Worm (Caenorhabditis elegans): Measurements from ENCODE around the gene nas-14.
A peak's percentile ranks its signal among the peaks of the same experiment; 100 is the strongest.

The nas-14 gene

ce11 chrIV:13149276-13149675, 21.1 kb upstream of the nas-14 start, which contains the start of gene nlp-79:
Gene nlp-79, plus strand, starts transcription at chrIV:13149576.
- TF ChIP-seq ets-5 (GFP tag; IDR thresholded peaks at IDR 0.05): no peak
- no peak for TF ChIP-seq blmp-1 (tag; optimal IDR thresholded peaks at IDR 0.05)
- TF ChIP-seq skn-1 (tag; optimal IDR thresholded peaks at IDR 0.05): no peak
- no peak for TF ChIP-seq mef-2 (tag; optimal IDR thresholded peaks at IDR 0.05)

DNA sequence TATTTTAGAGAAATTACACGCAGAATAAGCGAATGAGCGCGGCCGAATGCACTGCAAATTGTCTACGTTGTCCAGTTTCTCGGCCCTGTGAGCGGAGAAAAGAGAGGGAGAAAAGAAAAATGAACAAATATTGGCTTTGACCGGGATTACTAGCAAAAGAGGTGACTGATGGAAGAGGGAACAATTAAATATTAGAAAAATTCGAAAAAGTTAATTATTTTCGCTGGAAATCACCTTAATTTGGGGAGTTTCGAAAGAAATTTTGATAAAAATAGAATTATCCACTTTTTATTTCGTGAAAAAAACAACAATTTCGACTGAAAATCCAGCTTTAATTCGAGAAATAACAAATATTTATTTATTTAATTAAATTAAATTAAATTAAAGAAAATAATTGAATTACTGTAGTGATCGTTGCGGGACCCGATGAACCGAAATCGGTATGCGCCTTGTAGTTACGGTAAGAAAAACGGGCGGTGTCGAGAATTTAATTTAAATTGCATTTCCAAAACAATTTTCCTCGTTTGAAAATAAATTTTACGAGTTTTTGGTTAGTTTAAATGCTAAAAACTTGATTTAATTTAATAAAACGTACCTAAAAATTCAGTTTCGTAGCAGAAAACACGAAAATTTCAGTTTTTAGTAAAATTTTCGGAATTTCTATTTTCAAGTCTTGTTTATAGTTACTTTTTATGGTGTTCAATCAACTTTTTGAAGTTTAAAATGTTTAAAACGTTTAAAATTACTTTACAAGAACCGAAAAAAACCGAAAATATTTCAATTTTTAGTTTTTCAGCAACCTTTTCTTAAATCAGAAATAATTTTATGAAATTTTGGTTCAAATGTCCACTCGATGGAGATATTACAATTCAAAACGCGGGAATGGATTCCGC, 15.7 kb upstream of the nas-14 start, which contains the start of the genes crld-1 and msh-5:
crld-1 (minus strand) TSS at position 51 of the 893 bp plus-strand sequence.
msh-5 (plus strand) TSS at position 843 of the 893 bp plus-strand sequence.
- TF ChIP-seq mab-9 (GFP tag; IDR thresholded peaks at IDR 0.05) (no peak), nhr-85 (tag) (peak; percentile 24), efl-1 (optimal IDR thresholded peaks at IDR 0.05) (peak; percentile 29 to 36), efl-1 (GFP tag; optimal IDR thresholded peaks at IDR 0.05 in 1 of 2) (peak in 1 of 2 experiments; percentile 81), lin-35 (GFP tag; optimal IDR thresholded peaks at IDR 0.05) (peak in 1 of 2 experiments; percentile 21), dpl-1 (GFP tag; optimal IDR thresholded peaks at IDR 0.05) (peak in 1 of 3 experiments; percentile 12), zip-4 (GFP tag; optimal IDR thresholded peaks at IDR 0.05) (no peak)

DNA sequence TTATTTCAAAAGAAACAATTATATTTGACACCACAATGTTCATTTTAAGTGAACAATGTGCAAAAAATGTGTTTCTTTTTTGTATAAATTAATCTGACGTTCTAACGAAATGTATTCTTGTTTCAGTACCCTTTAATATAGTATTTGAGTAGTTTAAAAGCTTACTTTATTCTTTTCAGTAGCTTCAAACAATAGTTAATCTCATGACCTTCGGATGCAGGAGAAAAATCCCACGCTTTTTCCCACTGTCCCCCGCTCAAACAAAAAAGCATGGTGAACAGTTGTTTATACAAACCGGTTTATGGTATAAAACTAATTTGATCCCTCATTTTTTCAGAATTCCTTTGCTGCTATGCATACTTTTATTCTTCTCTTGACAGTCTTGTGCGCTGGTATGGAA, 5.2 kb upstream of the nas-14 start, which contains the start of gene scl-14:
scl-14 (plus strand) TSS at position 301 of the 400 bp plus-strand sequence.
- TF ChIP-seq lsy-2 (tag; optimal IDR thresholded peaks at IDR 0.05): no peak
- no peak for TF ChIP-seq ztf-11 (tag; optimal IDR thresholded peaks at IDR 0.05)
- no peak for TF ChIP-seq nhr-47 (tag; optimal IDR thresholded peaks at IDR 0.05)
- TF ChIP-seq ceh-63 (GFP tag; optimal IDR thresholded peaks at IDR 0.05): no peak
- no peak for TF ChIP-seq C04F5.9 (tag; optimal IDR thresholded peaks at IDR 0.05)
- no peak for TF ChIP-seq dsc-1 (tag; optimal IDR thresholded peaks at IDR 0.05)
- TF ChIP-seq skn-1 (tag; optimal IDR thresholded peaks at IDR 0.05): no peak
- no peak for TF ChIP-seq fkh-4 (tag; optimal IDR thresholded peaks at IDR 0.05; ENCODE audit: borderline replicate concordance)
- TF ChIP-seq efl-3 (GFP tag; optimal IDR thresholded peaks at IDR 0.05): no peak
- TF ChIP-seq ztf-4 (tag; optimal IDR thresholded peaks at IDR 0.05): no peak
- TF ChIP-seq grh-1 (GFP tag; IDR thresholded peaks at IDR 0.05): no peak
- TF ChIP-seq fos-1 (tag; optimal IDR thresholded peaks at IDR 0.05): no peak
- TF ChIP-seq elt-2 (tag; optimal IDR thresholded peaks at IDR 0.05): no peak
- no peak for TF ChIP-seq hlh-4 (tag; optimal IDR thresholded peaks at IDR 0.05)

DNA sequence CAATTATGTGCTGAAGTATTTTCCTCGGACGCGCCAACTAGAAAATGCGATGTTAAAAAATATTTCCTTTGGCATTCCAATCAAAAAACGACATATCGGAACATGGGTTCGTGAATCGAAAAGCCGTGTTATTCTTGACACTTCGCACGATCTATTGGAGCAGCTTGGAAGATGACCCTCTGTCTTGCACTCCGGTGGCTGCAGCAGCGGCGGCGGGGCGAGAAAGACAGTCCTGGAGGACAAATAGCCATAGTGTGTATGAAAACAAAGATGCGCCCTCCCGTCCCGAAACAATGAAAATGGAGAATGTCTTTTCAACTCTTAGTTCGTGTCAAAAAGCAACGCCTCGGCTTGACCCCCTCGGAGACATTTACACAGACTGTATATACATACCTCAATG, 2.8 kb upstream of the nas-14 start:
- no peak for TF ChIP-seq vab-15 (tag; optimal IDR thresholded peaks at IDR 0.05)
- TF ChIP-seq ets-5 (GFP tag; IDR thresholded peaks at IDR 0.05): 0 out of 2 replicates have a peak, but pooled peaks have one; percentile 70

DNA sequence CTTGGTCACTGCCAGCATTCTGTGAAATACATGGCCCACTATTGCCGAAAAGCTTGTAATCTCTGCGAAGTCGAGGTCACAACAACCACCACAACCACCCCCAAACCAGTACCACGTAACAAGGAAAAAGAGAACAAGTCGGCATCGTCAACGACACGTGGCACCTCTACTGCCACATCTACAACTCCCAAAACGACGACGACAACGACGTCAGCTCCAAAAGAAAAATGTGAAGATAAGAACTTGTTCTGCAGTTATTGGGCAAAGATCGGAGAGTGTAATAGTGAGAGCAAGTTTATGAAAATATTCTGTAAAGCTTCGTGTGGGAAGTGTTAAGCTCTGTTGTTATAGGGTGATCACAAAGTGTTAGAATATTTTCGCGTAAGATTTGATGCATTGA, 3.0 kb downstream of the nas-14 start:
- TF ChIP-seq lin-14 (GFP tag; optimal IDR thresholded peaks at IDR 0.05) (no peak), snu-23 (GFP tag; optimal IDR thresholded peaks at IDR 0.05) (no peak), mab-9 (GFP tag; IDR thresholded peaks at IDR 0.05) (no peak), elt-3 (tag; optimal IDR thresholded peaks at IDR 0.05) (no peak), C16A3.4 (tag; optimal IDR thresholded peaks at IDR 0.05) (no peak), aha-1 (tag; optimal IDR thresholded peaks at IDR 0.05) (no peak), nhr-28 (tag; optimal IDR thresholded peaks at IDR 0.05) (no peak), ces-1 (GFP tag; optimal IDR thresholded peaks at IDR 0.05) (no peak), vab-15 (tag; optimal IDR thresholded peaks at IDR 0.05) (no peak), nhr-71 (tag; optimal IDR thresholded peaks at IDR 0.05) (no peak), zip-4 (GFP tag; optimal IDR thresholded peaks at IDR 0.05) (no peak), nhr-90 (tag; optimal IDR thresholded peaks at IDR 0.05; ENCODE audit: poor library complexity) (no peak), lin-39 (tag; optimal IDR thresholded peaks at IDR 0.05) (no peak), pag-3 (tag; optimal IDR thresholded peaks at IDR 0.05; ENCODE audit: borderline replicate concordance, insufficient read depth) (no peak), nhr-19 (GFP tag; conservative IDR thresholded peaks at IDR 0.05) (no peak), ztf-11 (tag; optimal IDR thresholded peaks at IDR 0.05) (no peak), lin-15B (tag; optimal IDR thresholded peaks at IDR 0.05) (no peak), nhr-84 (tag; optimal IDR thresholded peaks at IDR 0.05) (no peak), isw-1 (GFP tag; IDR thresholded peaks at IDR 0.05) (no peak), F16B12.6 (tag; optimal IDR thresholded peaks at IDR 0.05) (no peak)
